Worm (Caenorhabditis elegans) whole organism, midembryonic: ENCODE data around the gene Y41G9A.10.

Source experiments
- cog-1 ChIP-seq: sonication (generic microtip); optimal IDR thresholded peaks from 2 replicates; lab custom pipeline; 2016; ENCODE audit warnings: missing genetic modification characterization, missing compliant biosample characterization
- flt-1 ChIP-seq: fragments of 200-800 bp; sonication (Bioruptor generic); IDR thresholded peaks from 2 replicates; pipeline ENCODE4 v1.3.6; 2022; ENCODE audit warnings: missing genetic modification characterization, missing compliant biosample characterization
- klf-2 ChIP-seq: fragments of 200-800 bp; sonication (Bioruptor generic); conservative IDR thresholded peaks from 2 replicates; pipeline ENCODE4 v1.3.6; 2022; ENCODE audit warnings: missing genetic modification reagents, missing genetic modification characterization, missing compliant biosample characterization
- med-1 ChIP-seq: sonication (generic microtip); optimal IDR thresholded peaks from 2 replicates; lab custom pipeline; 2017; ENCODE audit warnings: missing genetic modification characterization, mild to moderate bottlenecking, missing compliant biosample characterization, antibody characterized with exemption, missing genetic modification reagents; ENCODE audit not compliant: insufficient read depth
- ref-1 ChIP-seq: fragments of 200-800 bp; sonication (Bioruptor generic); conservative IDR thresholded peaks from 2 replicates; pipeline ENCODE4 v1.3.6; 2022; ENCODE audit warnings: missing genetic modification reagents, missing genetic modification characterization, missing compliant biosample characterization
- ztf-23 ChIP-seq: fragments of 200-800 bp; sonication (Bioruptor generic); IDR thresholded peaks from 2 replicates; pipeline ENCODE4 v1.3.6; 2022; ENCODE audit warnings: missing genetic modification reagents, missing genetic modification characterization, missing compliant biosample characterization
- ztf-29 ChIP-seq: fragments of 200-800 bp; sonication (Bioruptor generic); IDR thresholded peaks from 2 replicates; pipeline ENCODE4 v1.3.6; 2022; ENCODE audit warnings: missing genetic modification reagents, missing genetic modification characterization, missing compliant biosample characterization

DNA sequence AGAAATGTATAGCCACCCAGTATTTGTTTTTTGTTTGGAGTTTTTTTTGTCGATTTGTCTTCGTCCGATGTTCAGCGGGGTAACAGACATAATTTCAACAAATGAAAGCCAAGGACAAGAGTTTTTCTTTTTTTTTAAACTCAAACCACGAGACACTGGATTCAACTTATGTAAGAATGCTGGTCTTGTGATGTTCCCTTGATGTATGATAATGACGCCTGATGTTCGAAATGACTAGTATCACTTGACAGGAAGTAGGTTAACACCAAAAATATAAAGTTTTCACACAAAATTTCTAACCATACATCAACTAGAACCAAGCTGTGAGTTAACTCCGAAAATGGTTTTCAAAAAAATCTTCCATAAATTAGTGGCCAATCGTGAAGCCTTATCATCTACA, 23.9 kb upstream of the Y41G9A.10 start:
- TF ChIP-seq cog-1 (tag; lab: Kevin White, UChicago) (no peak), med-1 (GFP tag; lab: Kevin White, UChicago) (no peak), ztf-29 (GFP tag; lab: Robert Waterston, UW) (no peak), ref-1 (GFP tag; lab: Robert Waterston, UW) (no peak), klf-2 (GFP tag; lab: Robert Waterston, UW) (no peak), ztf-23 (GFP tag; lab: Robert Waterston, UW) (no peak), flt-1 (GFP tag; lab: Robert Waterston, UW) (no peak)
